Fruit fly (Drosophila melanogaster): ENCODE data around the gene obst-E.

- no peak for TF ChIP-seq Dll (optimal IDR thresholded peaks at IDR 0.05)
- no peak for TF ChIP-seq EcR (GFP tag; optimal IDR thresholded peaks at IDR 0.05)
Measured at dm6 chr2L:5793098-5793497, 27.2 kb upstream of the obst-E start.
